Fruit fly (Drosophila melanogaster): ENCODE data around the gene CG6495.

The CG6495 gene

DNA sequence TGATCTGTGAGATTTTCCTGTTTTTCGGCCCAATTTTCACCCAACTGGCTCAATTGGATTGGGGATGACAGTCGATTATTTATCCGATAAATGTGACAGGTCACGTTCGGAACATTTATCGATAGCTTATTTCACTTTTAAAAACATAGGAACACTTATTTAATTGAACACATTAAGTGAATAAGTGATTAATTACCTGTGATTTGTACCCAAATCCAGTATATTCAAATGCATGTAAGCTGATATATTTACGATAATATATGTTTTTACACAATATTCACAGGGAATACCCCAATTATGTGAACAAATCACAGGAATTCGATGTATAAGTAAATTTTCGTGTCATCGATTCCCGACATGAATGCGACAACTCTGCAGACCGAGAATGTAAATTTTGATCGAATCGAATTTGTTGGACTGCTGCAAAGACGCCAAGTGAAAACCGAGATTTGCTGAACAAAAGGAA lies 28.5 kb upstream of the CG6495 start, which contains the start of the genes EMC3 and Dpy-30L1:
EMC3 (minus strand) TSS at position 81 of the 466 bp plus-strand sequence.
Dpy-30L1 (plus strand) TSS at position 311 of the 466 bp plus-strand sequence.
- TF ChIP-seq CG2129 (GFP tag; IDR thresholded peaks at IDR 0.05; ENCODE audit: partially characterized antibody) (peak; percentile 82), CG43689 (GFP tag; IDR thresholded peaks at IDR 0.05) (no peak), CG4820 (GFP tag; optimal IDR thresholded peaks at IDR 0.05) (peak; percentile 48), tap (tag; optimal IDR thresholded peaks at IDR 0.05) (no peak), CG3847 (GFP tag; IDR thresholded peaks at IDR 0.05) (peak; percentile 56), Blimp-1 (GFP tag; optimal IDR thresholded peaks at IDR 0.05) (peak; percentile 59), Hmx (GFP tag; optimal IDR thresholded peaks at IDR 0.05) (no peak), mam (GFP tag; optimal IDR thresholded peaks at IDR 0.05) (peak; percentile 55), Usf (GFP tag; optimal IDR thresholded peaks at IDR 0.05) (no peak), CG13424 (tag; optimal IDR thresholded peaks at IDR 0.05) (peak; percentile 70), sqz (GFP tag; optimal IDR thresholded peaks at IDR 0.05) (no peak), Dip2 (GFP tag; IDR thresholded peaks at IDR 0.05) (no peak), Chrac-16 (GFP tag; optimal IDR thresholded peaks at IDR 0.05) (peak; percentile 67), al (GFP tag; IDR thresholded peaks at IDR 0.05) (peak; percentile 54; the same call in 1 of the 2 replicates), lilli (GFP tag; optimal IDR thresholded peaks at IDR 0.05) (peak; percentile 78), CG7372 (GFP tag; IDR thresholded peaks at IDR 0.05) (0 out of 2 replicates have a peak, but pooled peaks have one; percentile 23), tup (GFP tag; optimal IDR thresholded peaks at IDR 0.05) (no peak), CG14050 (GFP tag; IDR thresholded peaks at IDR 0.05) (no peak), inv (GFP tag; IDR thresholded peaks at IDR 0.05; ENCODE audit: partially characterized antibody) (peak; percentile 73), Hmr (GFP tag; optimal IDR thresholded peaks at IDR 0.05) (no peak), CG12942 (GFP tag; optimal IDR thresholded peaks at IDR 0.05) (peak; percentile 32), CG11398 (GFP tag; optimal IDR thresholded peaks at IDR 0.05) (no peak), sr (GFP tag; IDR thresholded peaks at IDR 0.05) (no peak), CG7928 (GFP tag; optimal IDR thresholded peaks at IDR 0.05) (no peak), Six4 (GFP tag; optimal IDR thresholded peaks at IDR 0.05) (no peak), vnd (GFP tag; IDR thresholded peaks at IDR 0.05; ENCODE audit: partially characterized antibody) (peak; percentile 78), caup (GFP tag; optimal IDR thresholded peaks at IDR 0.05; ENCODE audit: severe bottlenecking) (peak; percentile 10), CG17359 (tag; optimal IDR thresholded peaks at IDR 0.05) (peak; percentile 59), zfh1 (GFP tag; IDR thresholded peaks at IDR 0.05) (0 out of 3 replicates have a peak, but pooled peaks have one; percentile 49), CG13123 (GFP tag; optimal IDR thresholded peaks at IDR 0.05) (no peak), prd (optimal IDR thresholded peaks at IDR 0.05) (no peak), prd (GFP tag; IDR thresholded peaks at IDR 0.05) (peak; percentile 62), Scr (GFP tag; IDR thresholded peaks at IDR 0.05; ENCODE audit: partially characterized antibody) (peak; percentile 92), Ssrp (tag; optimal IDR thresholded peaks at IDR 0.05) (peak; percentile 44), Ets97D (GFP tag; optimal IDR thresholded peaks at IDR 0.05) (peak; percentile 57), CG7745 (tag; optimal IDR thresholded peaks at IDR 0.05) (no peak), Asciz (GFP tag; optimal IDR thresholded peaks at IDR 0.05) (no peak), h (optimal IDR thresholded peaks at IDR 0.05) (no peak), CG15601 (tag; optimal IDR thresholded peaks at IDR 0.05) (peak; percentile 79), CG18011 (GFP tag; optimal IDR thresholded peaks at IDR 0.05) (peak; percentile 33), CG2116 (GFP tag; optimal IDR thresholded peaks at IDR 0.05) (peak; percentile 95), CG17612 (GFP tag; IDR thresholded peaks at IDR 0.05) (no peak), Dll (GFP tag; IDR thresholded peaks at IDR 0.05; ENCODE audit: partially characterized antibody) (peak; percentile 94), rib (GFP tag; IDR thresholded peaks at IDR 0.05) (no peak), CG13775 (GFP tag; optimal IDR thresholded peaks at IDR 0.05) (peak; percentile 70), CG18599 (GFP tag; optimal IDR thresholded peaks at IDR 0.05) (no peak), peb (GFP tag; IDR thresholded peaks at IDR 0.05) (no peak), Nf-YB (GFP tag; optimal IDR thresholded peaks at IDR 0.05) (peak; percentile 25), CG3281 (GFP tag; optimal IDR thresholded peaks at IDR 0.05) (no peak), ro (GFP tag; IDR thresholded peaks at IDR 0.05) (no peak), gcm (GFP tag; optimal IDR thresholded peaks at IDR 0.05) (no peak)
